Fruit fly (Drosophila melanogaster) whole organism, prepupa: ENCODE data around the gene CG17249.

ENCODE experiments used
- CG11902 ChIP-seq: fragments of 200-800 bp; sonication (Bioruptor generic); optimal IDR thresholded peaks from 3 replicates; lab custom pipeline; 2016; ENCODE audit warnings: missing biosample characterization, missing genetic modification characterization
- CG16779 ChIP-seq: fragments of 200-800 bp; sonication (Bioruptor generic); optimal IDR thresholded peaks from 3 replicates; lab custom pipeline; 2017; ENCODE audit warnings: missing biosample characterization, mild to moderate bottlenecking, missing genetic modification characterization
- CG31627 ChIP-seq: fragments of 200-800 bp; sonication (Bioruptor generic); optimal IDR thresholded peaks from 3 replicates; lab custom pipeline; 2016; ENCODE audit warnings: missing biosample characterization, missing genetic modification characterization
- CG34406 ChIP-seq: fragments of 200-800 bp; sonication (Bioruptor generic); optimal IDR thresholded peaks from 3 replicates; lab custom pipeline; 2016; ENCODE audit warnings: missing biosample characterization, missing genetic modification characterization
- CG6808 ChIP-seq: fragments of 200-800 bp; sonication (Bioruptor generic); optimal IDR thresholded peaks from 3 replicates; lab custom pipeline; 2017; ENCODE audit warnings: missing biosample characterization, missing genetic modification characterization, mild to moderate bottlenecking, moderate library complexity, missing genetic modification reagents
- Hr39 ChIP-seq: fragments of 200-800 bp; sonication (Bioruptor generic); optimal IDR thresholded peaks from 2 replicates; lab custom pipeline; 2016; ENCODE audit warnings: missing biosample characterization, missing genetic modification characterization
- Lpt ChIP-seq: fragments of 200-800 bp; sonication (Bioruptor generic); optimal IDR thresholded peaks from 3 replicates; lab custom pipeline; 2016; ENCODE audit warnings: missing biosample characterization, missing genetic modification characterization
- Sox102F ChIP-seq: fragments of 200-800 bp; sonication (Bioruptor generic); optimal IDR thresholded peaks from 2 replicates; lab custom pipeline; 2016; ENCODE audit warnings: missing biosample characterization, mild to moderate bottlenecking, missing genetic modification characterization
- acj6 ChIP-seq: fragments of 200-800 bp; sonication (Bioruptor generic); optimal IDR thresholded peaks from 3 replicates; lab custom pipeline; 2016; ENCODE audit warnings: missing biosample characterization, missing genetic modification characterization
- cyc ChIP-seq: fragments of 200-800 bp; sonication (Bioruptor generic); optimal IDR thresholded peaks from 3 replicates; lab custom pipeline; 2016; ENCODE audit warnings: missing biosample characterization, missing genetic modification characterization
- net ChIP-seq: fragments of 200-800 bp; sonication (Bioruptor generic); optimal IDR thresholded peaks from 3 replicates; lab custom pipeline; 2016; ENCODE audit warnings: missing biosample characterization, missing genetic modification characterization
- salr ChIP-seq, 2 experiments: fragments of 200-800 bp; sonication (Bioruptor generic); optimal IDR thresholded peaks; 3 replicates each; lab custom pipeline; 2016 to 2018; ENCODE audit warnings: missing biosample characterization in 2 of 2, missing genetic modification characterization in 2 of 2, mild to moderate bottlenecking in 1 of 2
- ss ChIP-seq, 2 experiments: fragments of 200-800 bp; sonication (Bioruptor generic); optimal IDR thresholded peaks; 2 replicates in 1 of 2; 3 replicates in 1 of 2; lab custom pipeline; 2017 to 2018; ENCODE audit warnings: mild to moderate bottlenecking in 2 of 2, missing biosample characterization in 2 of 2, missing genetic modification characterization in 2 of 2, moderate library complexity in 1 of 2

- TF ChIP-seq CG11902 (GFP tag; lab: Kevin White, UChicago) (peak; percentile 91), CG6808 (GFP tag; lab: Kevin White, UChicago) (peak; percentile 91), CG34406 (GFP tag; lab: Kevin White, UChicago) (peak; percentile 97), Sox102F (peak; percentile 97), net (GFP tag; lab: Kevin White, UChicago) (peak; percentile 96), CG16779 (tag; lab: Kevin White, UChicago) (peak; percentile 91), cyc (peak; percentile 96), ss (GFP tag; optimal IDR thresholded peaks at IDR 0.05; lab: Kevin White, UChicago) (peak; percentile 94 to 97), CG31627 (peak; percentile 98), Hr39 (GFP tag; lab: Kevin White, UChicago) (peak; percentile 97), acj6 (peak; percentile 99), Lpt (GFP tag; lab: Kevin White, UChicago) (peak; percentile 97), salr (GFP tag; optimal IDR thresholded peaks at IDR 0.05; lab: Kevin White, UChicago) (peak; percentile 94)
Observed at dm6 chr3L:1644920-1645567, 2.2 kb downstream of the CG17249 start, which contains the start of the genes alphaCOP and CG13919.
